Fruit fly (Drosophila melanogaster) whole organism, embryonic: ENCODE measurements around the gene nst.
A peak's percentile ranks its signal among the peaks of the same experiment; 100 is the strongest.

Experiments used
- CG11504 ChIP-seq: fragments of 200-800 bp; sonication (Bioruptor generic); optimal IDR thresholded peaks from 3 replicates; lab custom pipeline; 2019; ENCODE audit warnings: missing biosample characterization, mild to moderate bottlenecking, missing genetic modification characterization, moderate library complexity
- CG12236 ChIP-seq: fragments of 200-800 bp; sonication (Bioruptor generic); optimal IDR thresholded peaks from 2 replicates; lab custom pipeline; 2016; ENCODE audit warnings: missing biosample characterization, missing genetic modification characterization
- CG1233 ChIP-seq: fragments of 200-800 bp; sonication (Bioruptor generic); optimal IDR thresholded peaks from 4 replicates; lab custom pipeline; 2018; ENCODE audit warnings: missing biosample characterization, mild to moderate bottlenecking, missing genetic modification characterization
- CG12769 ChIP-seq: fragments of 200-800 bp; sonication (Bioruptor generic); optimal IDR thresholded peaks from 2 replicates; lab custom pipeline; 2019; ENCODE audit warnings: missing biosample characterization, mild to moderate bottlenecking, missing genetic modification characterization, moderate library complexity
- CG15073 ChIP-seq: fragments of 200-800 bp; sonication (Bioruptor generic); optimal IDR thresholded peaks from 2 replicates; lab custom pipeline; 2016; ENCODE audit warnings: missing biosample characterization, missing genetic modification characterization
- CG1529 ChIP-seq: fragments of 200-800 bp; sonication (Bioruptor generic); optimal IDR thresholded peaks from 3 replicates; lab custom pipeline; 2018; ENCODE audit warnings: missing biosample characterization, missing genetic modification characterization
- CG16813 ChIP-seq: fragments of 200-800 bp; sonication (Bioruptor generic); IDR thresholded peaks from 3 replicates; pipeline ENCODE4 v1.3.6; 2022; ENCODE audit warnings: missing biosample characterization, missing genetic modification characterization; ENCODE audit not compliant: partially characterized antibody
- CG17328 ChIP-seq: fragments of 200-800 bp; sonication (Bioruptor generic); IDR thresholded peaks from 2 replicates; pipeline ENCODE4 v1.3.6; 2022; ENCODE audit warnings: missing biosample characterization, missing genetic modification characterization
- CG17359 ChIP-seq: fragments of 200-800 bp; sonication (Bioruptor generic); optimal IDR thresholded peaks from 3 replicates; lab custom pipeline; 2018; ENCODE audit warnings: missing biosample characterization, mild to moderate bottlenecking, missing genetic modification characterization, moderate library complexity
- CG18764 ChIP-seq: fragments of 200-800 bp; sonication (Bioruptor generic); optimal IDR thresholded peaks from 3 replicates; lab custom pipeline; 2016; ENCODE audit warnings: missing biosample characterization, missing genetic modification characterization
- CG2202 ChIP-seq: fragments of 200-800 bp; sonication (Bioruptor generic); optimal IDR thresholded peaks from 2 replicates; lab custom pipeline; 2018; ENCODE audit warnings: missing biosample characterization, mild to moderate bottlenecking, missing genetic modification characterization
- CG2678 ChIP-seq: fragments of 200-800 bp; sonication (Bioruptor generic); optimal IDR thresholded peaks from 3 replicates; lab custom pipeline; 2019; ENCODE audit warnings: missing biosample characterization, mild to moderate bottlenecking, missing genetic modification characterization, moderate library complexity
- CG31441 ChIP-seq: fragments of 200-800 bp; sonication (Bioruptor generic); IDR thresholded peaks from 2 replicates; pipeline ENCODE4 v1.3.6; 2022; ENCODE audit warnings: missing biosample characterization, missing genetic modification characterization
- CG4424 ChIP-seq: fragments of 200-800 bp; sonication (Bioruptor generic); optimal IDR thresholded peaks from 3 replicates; lab custom pipeline; 2016; ENCODE audit warnings: missing biosample characterization, missing genetic modification characterization
- CG7839 ChIP-seq: fragments of 200-800 bp; sonication (Bioruptor generic); optimal IDR thresholded peaks from 3 replicates; lab custom pipeline; 2018; ENCODE audit warnings: missing biosample characterization, mild to moderate bottlenecking, missing genetic modification characterization, moderate library complexity
- CG8359 ChIP-seq: fragments of 200-800 bp; sonication (Bioruptor generic); optimal IDR thresholded peaks from 2 replicates; lab custom pipeline; 2017; ENCODE audit warnings: missing biosample characterization, mild to moderate bottlenecking, missing genetic modification characterization, borderline replicate concordance
- D ChIP-seq, 2 experiments: fragments of 200-800 bp in 1 of 2; fragments of >200 bp in 1 of 2; sonication (Bioruptor generic) in 1 of 2; optimal IDR thresholded peaks; 2 replicates in 1 of 2; 3 replicates in 1 of 2; lab custom pipeline; 2017; ENCODE audit warnings: mild to moderate bottlenecking in 1 of 2, missing biosample characterization in 1 of 2, missing genetic modification characterization in 1 of 2, missing genetic modification reagents in 1 of 2
- Dek ChIP-seq: fragments of 200-800 bp; sonication (Bioruptor generic); optimal IDR thresholded peaks from 3 replicates; lab custom pipeline; 2019; ENCODE audit warnings: missing biosample characterization, mild to moderate bottlenecking, missing genetic modification characterization, moderate library complexity
- Doc2 ChIP-seq: fragments of 200-800 bp; sonication (Bioruptor generic); IDR thresholded peaks from 2 replicates; pipeline ENCODE4 v1.3.6; 2022; ENCODE audit warnings: missing biosample characterization, missing genetic modification characterization
- Dp ChIP-seq: fragments of 200-800 bp; sonication (Bioruptor generic); optimal IDR thresholded peaks from 2 replicates; lab custom pipeline; 2018; ENCODE audit warnings: missing biosample characterization, mild to moderate bottlenecking, missing genetic modification characterization, moderate library complexity
- Hey ChIP-seq: fragments of 200-800 bp; sonication (Bioruptor generic); optimal IDR thresholded peaks from 3 replicates; lab custom pipeline; 2018; ENCODE audit warnings: missing biosample characterization, mild to moderate bottlenecking, missing genetic modification characterization
- Jarid2 ChIP-seq: fragments of 200-800 bp; sonication (Bioruptor generic); optimal IDR thresholded peaks from 3 replicates; lab custom pipeline; 2017; ENCODE audit warnings: mild to moderate bottlenecking, missing biosample characterization, missing genetic modification reagents, missing genetic modification characterization
- MBD-R2 ChIP-seq: fragments of 200-800 bp; sonication (Bioruptor generic); IDR thresholded peaks from 2 replicates; pipeline ENCODE4 v1.3.6; 2022; ENCODE audit warnings: missing biosample characterization, missing genetic modification characterization
- Med ChIP-seq: fragments of 200-800 bp; sonication (Bioruptor generic); peaks from one replicate; lab custom pipeline; 2016; ENCODE audit warnings: missing biosample characterization, missing genetic modification characterization, mild to moderate bottlenecking, inconsistent platforms, moderate library complexity
- Meics ChIP-seq: fragments of 200-800 bp; sonication (Bioruptor generic); optimal IDR thresholded peaks from 2 replicates; lab custom pipeline; 2017; ENCODE audit warnings: missing biosample characterization, mild to moderate bottlenecking, missing genetic modification characterization
- Nf-YA ChIP-seq: fragments of 200-800 bp; sonication (Bioruptor generic); IDR thresholded peaks from 2 replicates; pipeline ENCODE4 v1.3.6; 2022; ENCODE audit warnings: missing biosample characterization, missing genetic modification characterization
- Opbp ChIP-seq: fragments of 200-800 bp; sonication (Bioruptor generic); IDR thresholded peaks from 3 replicates; pipeline ENCODE4 v1.3.6; 2022; ENCODE audit warnings: missing biosample characterization, missing genetic modification characterization; ENCODE audit not compliant: partially characterized antibody
- Optix ChIP-seq: fragments of 200-800 bp; sonication (Bioruptor generic); IDR thresholded peaks from 3 replicates; pipeline ENCODE4 v1.3.6; 2022; ENCODE audit warnings: missing biosample characterization, missing genetic modification characterization
- Xrp1 ChIP-seq: fragments of 200-800 bp; sonication (Bioruptor generic); IDR thresholded peaks from 2 replicates; pipeline ENCODE4 v1.3.6; 2022; ENCODE audit warnings: missing biosample characterization, missing genetic modification characterization
- bcd ChIP-seq: fragments of 200-800 bp; sonication (Bioruptor generic); optimal IDR thresholded peaks from 2 replicates; lab custom pipeline; 2017; ENCODE audit warnings: missing biosample characterization, mild to moderate bottlenecking, missing genetic modification characterization
- caup ChIP-seq: fragments of 200-800 bp; sonication (Bioruptor generic); optimal IDR thresholded peaks from 3 replicates; lab custom pipeline; 2017; ENCODE audit warnings: missing biosample characterization, mild to moderate bottlenecking, missing genetic modification characterization, moderate library complexity; ENCODE audit not compliant: severe bottlenecking
- chinmo ChIP-seq: fragments of 200-800 bp; sonication (Bioruptor generic); IDR thresholded peaks from 4 replicates; pipeline ENCODE4 v1.3.6; 2022; ENCODE audit warnings: missing biosample characterization, missing genetic modification characterization; ENCODE audit not compliant: partially characterized antibody
- chm ChIP-seq: fragments of 200-800 bp; sonication (Bioruptor generic); IDR thresholded peaks from 2 replicates; pipeline ENCODE4 v1.3.6; 2022; ENCODE audit warnings: missing biosample characterization, missing genetic modification characterization
- crp ChIP-seq, 2 experiments: fragments of 200-800 bp; sonication (Bioruptor generic); optimal IDR thresholded peaks; 2 replicates in 1 of 2; 3 replicates in 1 of 2; lab custom pipeline; 2017; ENCODE audit warnings: missing biosample characterization in 2 of 2, missing genetic modification characterization in 2 of 2, mild to moderate bottlenecking in 1 of 2, moderate library complexity in 1 of 2
- fd64A ChIP-seq: fragments of 200-800 bp; sonication (Bioruptor generic); optimal IDR thresholded peaks from 3 replicates; lab custom pipeline; 2018; ENCODE audit warnings: missing biosample characterization, mild to moderate bottlenecking, missing genetic modification characterization
- ftz-f1 ChIP-seq: fragments of 200-800 bp; sonication (Bioruptor generic); optimal IDR thresholded peaks from 2 replicates; lab custom pipeline; 2016; ENCODE audit warnings: missing biosample characterization, missing genetic modification characterization
- gfzf ChIP-seq: fragments of 200-800 bp; sonication (Bioruptor generic); optimal IDR thresholded peaks from 2 replicates; lab custom pipeline; 2016; ENCODE audit warnings: missing biosample characterization, mild to moderate bottlenecking, missing genetic modification characterization, moderate library complexity
- gsb ChIP-seq: fragments of 200-800 bp; sonication (Bioruptor generic); IDR thresholded peaks from 2 replicates; pipeline ENCODE4 v1.3.6; 2022; ENCODE audit warnings: missing biosample characterization, missing genetic modification characterization
- mam ChIP-seq: fragments of 200-800 bp; sonication (Bioruptor generic); optimal IDR thresholded peaks from 3 replicates; lab custom pipeline; 2016; ENCODE audit warnings: missing biosample characterization, missing genetic modification characterization
- org-1 ChIP-seq: fragments of 200-800 bp; sonication (Bioruptor generic); optimal IDR thresholded peaks from 2 replicates; lab custom pipeline; 2017; ENCODE audit warnings: missing biosample characterization, missing genetic modification characterization
- prd ChIP-seq, 3 experiments: fragments of >200 bp in 2 of 3; fragments of 200-800 bp in 1 of 3; sonication (Bioruptor generic) in 1 of 3; optimal IDR thresholded peaks in 2 of 3; IDR thresholded peaks in 1 of 3; 2 replicates in 2 of 3; 3 replicates in 1 of 3; pipeline versions ENCODE4 v1.3.6 to Lab custom; 2017 to 2022; ENCODE audit warnings: missing biosample characterization in 1 of 3, missing genetic modification characterization in 1 of 3
- row ChIP-seq: fragments of 200-800 bp; sonication (Bioruptor generic); IDR thresholded peaks from 3 replicates; pipeline ENCODE4 v1.3.6; 2022; ENCODE audit warnings: missing biosample characterization, missing genetic modification characterization
- scrt ChIP-seq: fragments of 200-800 bp; sonication (Bioruptor generic); optimal IDR thresholded peaks from 2 replicates; lab custom pipeline; 2018; ENCODE audit warnings: missing biosample characterization, mild to moderate bottlenecking, missing genetic modification characterization, moderate library complexity
- sqz ChIP-seq: fragments of 200-800 bp; sonication (Bioruptor generic); optimal IDR thresholded peaks from 3 replicates; lab custom pipeline; 2018; ENCODE audit warnings: missing biosample characterization, mild to moderate bottlenecking, missing genetic modification characterization
- stwl ChIP-seq: fragments of 200-800 bp; sonication (Bioruptor generic); optimal IDR thresholded peaks from 3 replicates; lab custom pipeline; 2018; ENCODE audit warnings: missing biosample characterization, mild to moderate bottlenecking, missing genetic modification characterization, moderate library complexity
- tio ChIP-seq: fragments of 200-800 bp; sonication (Bioruptor generic); optimal IDR thresholded peaks from 2 replicates; lab custom pipeline; 2017; ENCODE audit warnings: missing biosample characterization, missing genetic modification characterization, inconsistent platforms
- tll ChIP-seq, 2 experiments: fragments of 200-800 bp in 1 of 2; fragments of >200 bp in 1 of 2; sonication (Bioruptor generic) in 1 of 2; optimal IDR thresholded peaks; 2 replicates each; lab custom pipeline; 2017 to 2019; ENCODE audit warnings: missing biosample characterization in 2 of 2, missing genetic modification characterization in 2 of 2, mild to moderate bottlenecking in 1 of 2, moderate library complexity in 1 of 2
- trh ChIP-seq: fragments of 200-800 bp; sonication (Bioruptor generic); optimal IDR thresholded peaks from 2 replicates; lab custom pipeline; 2016; ENCODE audit warnings: missing biosample characterization, missing genetic modification characterization

The nst gene

DNA sequence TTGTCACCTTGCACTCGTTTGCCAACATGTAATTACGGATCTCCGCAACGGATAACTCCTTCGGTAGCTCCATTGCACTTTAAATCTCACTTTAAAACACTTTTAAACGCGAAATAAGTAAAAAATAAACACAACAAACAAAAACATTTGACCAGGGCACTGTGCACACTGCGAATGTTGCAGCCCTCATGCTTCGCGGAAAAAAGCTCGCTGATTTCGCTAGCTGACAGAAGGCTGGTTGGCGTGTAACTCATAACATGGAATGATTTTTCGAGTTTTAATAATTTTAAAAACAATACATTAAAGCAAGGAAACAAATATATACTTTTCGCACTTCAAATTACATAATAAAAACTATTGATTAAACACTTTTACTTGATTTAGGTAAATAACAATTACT is 42.4 kb upstream of the nst start, which contains the start of gene sowah (continued):
- TF ChIP-seq scrt (GFP tag; lab: Kevin White, UChicago) = peak; percentile 77
- peak; percentile 47 for TF ChIP-seq Dp (GFP tag; lab: Kevin White, UChicago)
- peak; percentile 38 for TF ChIP-seq Dek
- TF ChIP-seq Meics (GFP tag; lab: Kevin White, UChicago) = peak; percentile 42
- TF ChIP-seq CG12236 (GFP tag; lab: Kevin White, UChicago) = peak; percentile 8
- TF ChIP-seq CG17328 (GFP tag; lab: Robert Waterston, UW) = 0 out of 2 replicates have a peak, but pooled peaks have one; percentile 12
- peak; percentile 19 for TF ChIP-seq CG1233 (GFP tag; lab: Kevin White, UChicago)
- peak; percentile 55 for TF ChIP-seq CG7839 (tag; lab: Kevin White, UChicago)
- peak; percentile 39 for TF ChIP-seq caup
- no peak for TF ChIP-seq chinmo (GFP tag; lab: Robert Waterston, UW)
- TF ChIP-seq Med (GFP tag; lab: Kevin White, UChicago) = peak; percentile 85
- TF ChIP-seq CG2202 (tag; lab: Kevin White, UChicago) = no peak
- TF ChIP-seq stwl (tag; lab: Kevin White, UChicago) = peak; percentile 99
- peak; percentile 58 for TF ChIP-seq mam (GFP tag; lab: Kevin White, UChicago)
- peak; percentile 50 for TF ChIP-seq CG31441 (GFP tag; lab: Robert Waterston, UW)
- peak; percentile 71 for TF ChIP-seq bcd (GFP tag; lab: Kevin White, UChicago)
- peak; percentile 99 for TF ChIP-seq MBD-R2 (GFP tag; lab: Robert Waterston, UW)
- TF ChIP-seq row = peak; percentile 82
- no peak for TF ChIP-seq org-1 (GFP tag; lab: Kevin White, UChicago)
- peak; percentile 40 for TF ChIP-seq CG17359
- no peak for TF ChIP-seq chm (GFP tag; lab: Robert Waterston, UW)
- peak; percentile 65; the same call in 2 of the 3 replicates for TF ChIP-seq Opbp
- TF ChIP-seq ftz-f1 (GFP tag; lab: Kevin White, UChicago) = peak; percentile 9
- peak; percentile 24 for TF ChIP-seq sqz
- peak; percentile 27 for TF ChIP-seq trh (GFP tag; lab: Kevin White, UChicago)
- TF ChIP-seq CG1529 = no peak
- no peak for TF ChIP-seq Doc2 (GFP tag; lab: Robert Waterston, UW)
- TF ChIP-seq tll (GFP tag; optimal IDR thresholded peaks at IDR 0.05; lab: Kevin White, UChicago) = peak in 1 of 2 experiments; percentile 29
- peak; percentile 80 for TF ChIP-seq Jarid2 (GFP tag; lab: Kevin White, UChicago)
- TF ChIP-seq tio (GFP tag; lab: Kevin White, UChicago) = no peak
- peak; percentile 30 for TF ChIP-seq CG18764 (GFP tag; lab: Kevin White, UChicago)
- TF ChIP-seq D (optimal IDR thresholded peaks at IDR 0.05; lab: Kevin White, UChicago) = no peak
- TF ChIP-seq D (GFP tag; optimal IDR thresholded peaks at IDR 0.05; lab: Kevin White, UChicago) = no peak
- no peak for TF ChIP-seq CG15073
- no peak for TF ChIP-seq Hey (tag; lab: Kevin White, UChicago)
- TF ChIP-seq fd64A (GFP tag; lab: Kevin White, UChicago) = no peak
- TF ChIP-seq Nf-YA (GFP tag; lab: Robert Waterston, UW) = no peak
- TF ChIP-seq Optix (GFP tag; lab: Robert Waterston, UW) = peak; percentile 23; the same call in 1 of the 3 replicates
- peak; percentile 48; the same call in 1 of the 2 replicates for TF ChIP-seq Xrp1 (GFP tag; lab: Robert Waterston, UW)
- TF ChIP-seq CG12769 (tag; lab: Kevin White, UChicago) = peak; percentile 35
- TF ChIP-seq CG2678 = no peak
- TF ChIP-seq CG8359 = no peak
- no peak; the same call in 2 of the 3 replicates for TF ChIP-seq CG16813 (GFP tag; lab: Robert Waterston, UW)
- no peak for TF ChIP-seq gsb (GFP tag; lab: Robert Waterston, UW)
- TF ChIP-seq CG11504 (tag; lab: Kevin White, UChicago) = peak; percentile 73
- TF ChIP-seq prd (optimal IDR thresholded peaks at IDR 0.05; lab: Kevin White, UChicago) = no peak
- peak; percentile 45; the same call in 1 of the 3 replicates for TF ChIP-seq prd (GFP tag; IDR thresholded peaks at IDR 0.05; lab: Robert Waterston, UW)
- TF ChIP-seq gfzf (GFP tag; lab: Kevin White, UChicago) = peak; percentile 40
- TF ChIP-seq crp (GFP tag; optimal IDR thresholded peaks at IDR 0.05; lab: Kevin White, UChicago) = no peak
- TF ChIP-seq CG4424 (GFP tag; lab: Kevin White, UChicago) = peak; percentile 43
